Worm (Caenorhabditis elegans) whole organism, L2 larva: ENCODE results near the gene old-2.

Experiments used
- C34F6.9 ChIP-seq: fragments of 150-350 bp; optimal IDR thresholded peaks from 2 replicates; lab custom pipeline; 2014; ENCODE audit warnings: missing biosample characterization, missing genetic modification characterization
- F13H6.1 ChIP-seq: sonication (generic microtip); optimal IDR thresholded peaks from 2 replicates; lab custom pipeline; 2016; ENCODE audit warnings: missing genetic modification characterization, missing compliant biosample characterization
- R02D3.7 ChIP-seq: fragments of 150-350 bp; optimal IDR thresholded peaks from 2 replicates; lab custom pipeline; 2014; ENCODE audit warnings: missing biosample characterization, missing genetic modification characterization
- Y55F3AM.14 ChIP-seq: fragments of 200-800 bp; sonication (Bioruptor generic); optimal IDR thresholded peaks from 2 replicates; lab custom pipeline; 2018; ENCODE audit warnings: mild to moderate bottlenecking, missing genetic modification characterization, missing compliant biosample characterization
- ZK546.5 ChIP-seq: sonication (generic microtip); optimal IDR thresholded peaks from 2 replicates; lab custom pipeline; 2017; ENCODE audit warnings: missing biosample characterization, missing genetic modification characterization
- aly-2 ChIP-seq: fragments of 150-350 bp; optimal IDR thresholded peaks from 2 replicates; lab custom pipeline; 2014; ENCODE audit warnings: missing biosample characterization, missing genetic modification characterization
- blmp-1 ChIP-seq: sonication (generic microtip); optimal IDR thresholded peaks from 2 replicates; lab custom pipeline; 2017; ENCODE audit warnings: missing genetic modification characterization, mild to moderate bottlenecking, missing compliant biosample characterization, antibody characterized with exemption, moderate library complexity; ENCODE audit not compliant: insufficient read depth
- ceh-16 ChIP-seq: fragments of 150-350 bp; optimal IDR thresholded peaks from 2 replicates; lab custom pipeline; 2014; ENCODE audit warnings: missing biosample characterization, missing genetic modification characterization
- ceh-82 ChIP-seq: fragments of 150-350 bp; optimal IDR thresholded peaks from 2 replicates; lab custom pipeline; 2014; ENCODE audit warnings: missing biosample characterization, missing genetic modification characterization
- crh-2 ChIP-seq: sonication (generic microtip); optimal IDR thresholded peaks from 2 replicates; lab custom pipeline; 2017; ENCODE audit warnings: missing biosample characterization, missing genetic modification characterization
- egl-27 ChIP-seq: sonication (generic microtip); optimal IDR thresholded peaks from 3 replicates; lab custom pipeline; 2017; ENCODE audit warnings: missing biosample characterization, missing genetic modification reagents, missing genetic modification characterization
- elt-3 ChIP-seq: sonication (generic microtip); optimal IDR thresholded peaks from 2 replicates; lab custom pipeline; 2017; ENCODE audit warnings: missing biosample characterization, missing genetic modification characterization
- fos-1 ChIP-seq: fragments of 150-350 bp; optimal IDR thresholded peaks from 2 replicates; lab custom pipeline; 2014; ENCODE audit warnings: missing biosample characterization, missing genetic modification characterization
- gmeb-1 ChIP-seq: fragments of 150-350 bp; optimal IDR thresholded peaks from 2 replicates; lab custom pipeline; 2014; ENCODE audit warnings: missing biosample characterization, missing genetic modification characterization
- lin-13 ChIP-seq: fragments of 150-350 bp; optimal IDR thresholded peaks from 2 replicates; lab custom pipeline; 2014; ENCODE audit warnings: missing biosample characterization, missing genetic modification reagents, missing genetic modification characterization
- lin-39 ChIP-seq: fragments of 150-350 bp; optimal IDR thresholded peaks from 2 replicates; lab custom pipeline; 2014; ENCODE audit warnings: missing biosample characterization, missing genetic modification reagents, missing genetic modification characterization
- lsy-2 ChIP-seq, 2 experiments: fragments of 150-350 bp in 1 of 2; sonication (generic microtip) in 1 of 2; optimal IDR thresholded peaks; 2 replicates each; lab custom pipeline; 2014 to 2017; ENCODE audit warnings: missing biosample characterization in 2 of 2, missing genetic modification characterization in 2 of 2
- mab-5 ChIP-seq: fragments of 150-350 bp; optimal IDR thresholded peaks from 2 replicates; lab custom pipeline; 2014; ENCODE audit warnings: missing biosample characterization, missing genetic modification characterization
- mbf-1 ChIP-seq: sonication (generic microtip); optimal IDR thresholded peaks from 2 replicates; lab custom pipeline; 2017; ENCODE audit warnings: missing biosample characterization, missing genetic modification characterization
- nhr-10 ChIP-seq: sonication (generic microtip); optimal IDR thresholded peaks from 2 replicates; lab custom pipeline; 2017; ENCODE audit warnings: missing biosample characterization, missing genetic modification characterization
- nhr-11 ChIP-seq: fragments of 150-350 bp; optimal IDR thresholded peaks from 2 replicates; lab custom pipeline; 2014; ENCODE audit warnings: missing biosample characterization, missing genetic modification characterization
- nhr-12 ChIP-seq: fragments of 150-350 bp; optimal IDR thresholded peaks from 2 replicates; lab custom pipeline; 2014; ENCODE audit warnings: missing biosample characterization, missing genetic modification characterization
- nhr-129 ChIP-seq: fragments of 150-350 bp; optimal IDR thresholded peaks from 2 replicates; lab custom pipeline; 2014; ENCODE audit warnings: missing biosample characterization, missing genetic modification characterization
- nhr-21 ChIP-seq: fragments of 150-350 bp; optimal IDR thresholded peaks from 2 replicates; lab custom pipeline; 2014; ENCODE audit warnings: missing biosample characterization, missing genetic modification characterization
- nhr-23 ChIP-seq: fragments of 150-350 bp; optimal IDR thresholded peaks from 2 replicates; lab custom pipeline; 2014; ENCODE audit warnings: missing biosample characterization, missing genetic modification reagents, missing genetic modification characterization
- nhr-237 ChIP-seq: fragments of 150-350 bp; optimal IDR thresholded peaks from 2 replicates; lab custom pipeline; 2014; ENCODE audit warnings: missing biosample characterization, missing genetic modification characterization
- nhr-25 ChIP-seq: fragments of 150-350 bp; sonication (generic microtip); optimal IDR thresholded peaks from 3 replicates; lab custom pipeline; 2014; ENCODE audit warnings: missing biosample characterization, missing genetic modification characterization
- nhr-6 ChIP-seq: fragments of 150-350 bp; optimal IDR thresholded peaks from 2 replicates; lab custom pipeline; 2014; ENCODE audit warnings: missing biosample characterization, missing genetic modification characterization
- nhr-77 ChIP-seq: fragments of 150-350 bp; optimal IDR thresholded peaks from 2 replicates; lab custom pipeline; 2014; ENCODE audit warnings: missing biosample characterization, missing genetic modification characterization
- sem-4 ChIP-seq: fragments of 150-350 bp; optimal IDR thresholded peaks from 2 replicates; lab custom pipeline; 2014; ENCODE audit warnings: missing biosample characterization, missing genetic modification reagents, missing genetic modification characterization
- skn-1 ChIP-seq: sonication (generic microtip); optimal IDR thresholded peaks from 2 replicates; lab custom pipeline; 2017; ENCODE audit warnings: missing biosample characterization, missing genetic modification characterization
- sma-3 ChIP-seq: sonication (generic microtip); optimal IDR thresholded peaks from 2 replicates; lab custom pipeline; 2016; ENCODE audit warnings: missing genetic modification reagents, missing genetic modification characterization, missing compliant biosample characterization
- sma-9 ChIP-seq, 2 experiments: fragments of 150-350 bp in 1 of 2; sonication (generic microtip) in 1 of 2; optimal IDR thresholded peaks; 2 replicates each; lab custom pipeline; 2014 to 2016; ENCODE audit warnings: missing genetic modification characterization in 2 of 2, mild to moderate bottlenecking in 1 of 2, missing biosample characterization in 1 of 2, missing compliant biosample characterization in 1 of 2, missing genetic modification reagents in 1 of 2, moderate library complexity in 1 of 2
- snpc-4 ChIP-seq: fragments of 150-350 bp; optimal IDR thresholded peaks from 2 replicates; lab custom pipeline; 2014; ENCODE audit warnings: missing biosample characterization, missing genetic modification characterization
- unc-39 ChIP-seq: fragments of 150-350 bp; optimal IDR thresholded peaks from 2 replicates; lab custom pipeline; 2014; ENCODE audit warnings: missing biosample characterization, missing genetic modification characterization
- unc-55 ChIP-seq: fragments of 150-350 bp; sonication (generic microtip); optimal IDR thresholded peaks from 3 replicates; lab custom pipeline; 2014; ENCODE audit warnings: missing biosample characterization, missing genetic modification reagents, missing genetic modification characterization
- unc-62 ChIP-seq: fragments of 150-350 bp; optimal IDR thresholded peaks from 2 replicates; lab custom pipeline; 2014; ENCODE audit warnings: missing biosample characterization, missing genetic modification reagents, missing genetic modification characterization
- zag-1 ChIP-seq: fragments of 150-350 bp; optimal IDR thresholded peaks from 2 replicates; lab custom pipeline; 2014; ENCODE audit warnings: missing biosample characterization, missing genetic modification characterization
- ztf-1 ChIP-seq: fragments of 200-800 bp; sonication (Bioruptor generic); conservative IDR thresholded peaks from 2 replicates; pipeline ENCODE4 v1.3.6; 2022; ENCODE audit warnings: missing genetic modification characterization, missing compliant biosample characterization
- ztf-11 ChIP-seq: sonication (generic microtip); optimal IDR thresholded peaks from 2 replicates; lab custom pipeline; 2017; ENCODE audit warnings: missing biosample characterization, missing genetic modification characterization

Gene old-2

DNA sequence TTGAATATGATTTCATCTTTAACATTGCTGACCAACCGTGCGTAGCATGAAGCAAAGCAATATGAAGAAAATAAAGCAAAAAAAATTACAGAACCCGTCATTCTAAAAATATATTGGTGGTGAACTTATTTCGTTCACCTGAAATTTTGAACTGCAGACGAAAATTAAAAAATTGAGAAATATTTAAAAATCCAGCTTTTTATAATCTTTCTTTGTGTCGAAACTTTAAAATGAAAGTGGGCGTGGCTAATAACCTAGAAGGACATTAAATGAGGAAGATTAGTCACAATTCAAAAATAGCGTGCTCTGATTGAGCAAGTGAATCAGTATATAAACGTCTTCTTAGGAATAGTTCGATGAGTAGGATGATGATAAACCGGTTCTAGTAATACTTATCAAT lies at the start of gene old-2:
Gene old-2, minus strand, starts transcription at position 101 of the 400 bp plus-strand sequence.
- no peak for TF ChIP-seq sem-4 (tag; lab: Kevin White, UChicago)
- no peak for TF ChIP-seq nhr-21 (tag; lab: Kevin White, UChicago)
- TF ChIP-seq R02D3.7 = no peak
- no peak for TF ChIP-seq lsy-2 (tag; optimal IDR thresholded peaks at IDR 0.05; lab: Kevin White, UChicago)
- TF ChIP-seq ztf-1 (GFP tag; lab: Robert Waterston, UW) = no peak
- no peak for TF ChIP-seq mab-5 (tag; lab: Kevin White, UChicago)
- no peak for TF ChIP-seq lin-39 (tag; lab: Kevin White, UChicago)
- TF ChIP-seq nhr-237 = no peak
- no peak for TF ChIP-seq mbf-1
- no peak for TF ChIP-seq ZK546.5 (tag; lab: Kevin White, UChicago)
- no peak for TF ChIP-seq nhr-23 (tag; lab: Kevin White, UChicago)
- TF ChIP-seq nhr-11 (tag; lab: Kevin White, UChicago) = no peak
- no peak for TF ChIP-seq zag-1

DNA sequence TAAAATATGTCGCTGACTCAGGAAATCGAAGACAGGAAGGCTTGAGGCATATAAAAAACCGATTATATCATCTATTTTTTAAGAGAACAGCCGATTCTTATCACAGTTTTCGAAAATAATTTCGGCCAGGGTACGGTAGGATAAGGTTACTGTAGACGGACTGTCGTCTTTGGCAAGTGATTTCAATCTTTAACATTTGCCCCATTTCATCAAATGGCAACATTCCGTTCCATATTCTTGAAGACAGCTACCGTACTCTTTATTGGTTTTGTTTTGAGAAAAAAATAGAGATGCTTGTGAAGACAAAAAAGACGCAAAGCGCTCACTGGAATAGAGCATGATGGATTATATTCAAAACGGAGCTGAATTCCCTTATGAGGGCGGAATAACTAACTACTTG lies 49.3 kb upstream of the old-2 start:
- TF ChIP-seq Y55F3AM.14 (GFP tag; lab: Kevin White, UChicago) = no peak
- TF ChIP-seq lin-13 = no peak
- TF ChIP-seq F13H6.1 = no peak
- TF ChIP-seq blmp-1 (tag; lab: Kevin White, UChicago) = no peak
- TF ChIP-seq unc-55 = no peak
- no peak for TF ChIP-seq ceh-82 (tag; lab: Kevin White, UChicago)
- TF ChIP-seq mab-5 (tag; lab: Kevin White, UChicago) = no peak
- TF ChIP-seq sma-9 (GFP tag; optimal IDR thresholded peaks at IDR 0.05; lab: Kevin White, UChicago) = no peak
- no peak for TF ChIP-seq sma-9 (tag; optimal IDR thresholded peaks at IDR 0.05; lab: Kevin White, UChicago)
- TF ChIP-seq nhr-25 (tag; lab: Kevin White, UChicago) = no peak

DNA sequence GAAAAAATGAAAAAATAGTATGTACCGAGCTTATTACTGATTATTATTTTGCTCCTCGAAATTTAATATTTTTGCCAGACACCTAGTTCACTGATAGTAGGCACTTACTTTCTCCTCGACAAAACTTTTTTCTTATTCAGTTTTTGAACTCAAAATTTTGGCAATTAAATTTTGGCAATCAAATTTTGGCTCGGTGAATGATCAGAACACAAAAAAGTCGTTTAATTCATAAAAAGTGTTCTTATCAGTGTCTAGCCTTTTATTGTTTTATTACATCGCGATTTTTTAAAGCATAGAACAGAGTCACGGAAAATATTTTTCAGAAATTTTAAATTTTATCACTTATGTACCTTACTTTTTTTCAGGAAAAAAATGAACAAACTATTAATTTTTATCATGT lies 45.8 kb upstream of the old-2 start:
- TF ChIP-seq lin-13 (no peak), R02D3.7 (no peak), nhr-10 (tag; lab: Kevin White, UChicago) (no peak), nhr-23 (tag; lab: Kevin White, UChicago) (no peak), crh-2 (no peak), aly-2 (no peak), lin-39 (tag; lab: Kevin White, UChicago) (no peak), nhr-77 (tag; lab: Kevin White, UChicago) (no peak), mbf-1 (no peak), elt-3 (no peak), ceh-16 (no peak), egl-27 (no peak), zag-1 (no peak), C34F6.9 (tag; lab: Kevin White, UChicago) (no peak), F13H6.1 (no peak), Y55F3AM.14 (GFP tag; lab: Kevin White, UChicago) (no peak), snpc-4 (tag; lab: Kevin White, UChicago) (no peak)
- TF ChIP-seq, all 48 proteins: peak for 0

DNA sequence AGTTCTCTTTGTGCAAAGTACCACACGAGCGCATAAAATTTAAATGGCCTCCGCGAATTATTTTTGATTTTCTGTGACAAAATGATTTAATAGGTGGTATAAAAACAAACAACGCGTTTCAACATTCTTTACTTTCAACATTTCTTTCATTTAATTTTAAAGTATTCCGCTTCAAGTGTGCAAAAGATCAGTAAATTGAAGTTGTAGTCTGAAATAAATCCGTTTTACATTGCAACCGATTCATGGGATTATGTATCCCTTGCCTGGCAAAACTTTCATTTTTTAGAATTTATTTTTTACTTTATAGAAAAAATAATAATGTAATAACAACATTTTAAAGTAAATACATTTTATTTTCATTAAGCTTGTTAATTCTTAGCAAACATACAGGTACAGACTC lies 45.0 kb upstream of the old-2 start, which contains the start of gene F26C11.1:
Gene F26C11.1, plus strand, starts transcription at position 301 of the 400 bp plus-strand sequence.
- TF ChIP-seq blmp-1 (tag; lab: Kevin White, UChicago) (no peak), nhr-12 (no peak), nhr-6 (tag; lab: Kevin White, UChicago) (no peak), lin-39 (tag; lab: Kevin White, UChicago) (no peak), skn-1 (no peak), nhr-23 (tag; lab: Kevin White, UChicago) (no peak), nhr-10 (tag; lab: Kevin White, UChicago) (no peak), nhr-21 (tag; lab: Kevin White, UChicago) (no peak), nhr-129 (tag; lab: Kevin White, UChicago) (no peak), zag-1 (no peak), nhr-25 (tag; lab: Kevin White, UChicago) (no peak), ztf-1 (GFP tag; lab: Robert Waterston, UW) (no peak), fos-1 (tag; lab: Kevin White, UChicago) (no peak)

DNA sequence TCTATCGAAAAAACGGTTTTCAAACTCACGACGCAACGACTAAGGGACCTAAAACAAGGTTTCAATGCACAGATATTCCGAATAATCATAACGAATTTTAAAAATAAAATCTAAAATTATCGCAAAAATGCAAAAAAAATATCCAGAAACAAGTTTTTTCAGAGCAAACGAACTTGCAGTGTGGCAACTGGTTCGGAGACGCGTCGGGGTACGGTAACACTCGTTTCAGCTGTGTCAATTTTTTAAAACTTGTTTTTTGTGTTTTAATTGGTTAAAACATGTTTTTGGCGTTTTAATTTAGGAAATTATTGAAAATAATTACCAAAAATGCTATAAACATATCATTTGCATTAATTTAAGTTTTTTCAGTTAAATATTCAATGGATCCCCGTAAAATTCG lies 43.0 kb upstream of the old-2 start, which contains the start of gene C08H9.16:
Gene C08H9.16, plus strand, starts transcription at position 370 of the 400 bp plus-strand sequence.
- TF ChIP-seq C34F6.9 (tag; lab: Kevin White, UChicago) (peak; percentile 58), nhr-129 (tag; lab: Kevin White, UChicago) (peak; percentile 48), lin-13 (peak; percentile 15), sem-4 (tag; lab: Kevin White, UChicago) (peak; percentile 53), lsy-2 (tag; optimal IDR thresholded peaks at IDR 0.05; lab: Kevin White, UChicago) (peak; percentile 90 to 98), crh-2 (peak; percentile 48), unc-55 (peak; percentile 74), egl-27 (no peak), sma-9 (GFP tag; optimal IDR thresholded peaks at IDR 0.05; lab: Kevin White, UChicago) (peak; percentile 34), sma-9 (tag; optimal IDR thresholded peaks at IDR 0.05; lab: Kevin White, UChicago) (no peak), ZK546.5 (tag; lab: Kevin White, UChicago) (no peak), nhr-6 (tag; lab: Kevin White, UChicago) (no peak), blmp-1 (tag; lab: Kevin White, UChicago) (peak; percentile 32), zag-1 (no peak), gmeb-1 (peak; percentile 53), sma-3 (GFP tag; lab: Kevin White, UChicago) (peak; percentile 53), unc-39 (tag; lab: Kevin White, UChicago) (no peak), fos-1 (tag; lab: Kevin White, UChicago) (peak; percentile 6), ztf-11 (tag; lab: Kevin White, UChicago) (no peak), unc-62 (GFP tag; lab: Kevin White, UChicago) (no peak), F13H6.1 (peak; percentile 0)
